Worm (Caenorhabditis elegans): ENCODE measurements around the gene F37A8.5.
A peak's percentile ranks its signal among the peaks of the same experiment; 100 is the strongest.

F37A8.5 gene

ce11 chrIII:4004064-4004580 lies 47.7 kb downstream of the F37A8.5 start, which contains the start of gene tif-1A (continued):
- TF ChIP-seq mdl-1 (tag; optimal IDR thresholded peaks at IDR 0.05) (peak in 1 of 2 experiments; percentile 57), nhr-42 (GFP tag; IDR thresholded peaks at IDR 0.05) (no peak), F44E2.7 (GFP tag; IDR thresholded peaks at IDR 0.05) (no peak), ZK337.2 (GFP tag; IDR thresholded peaks at IDR 0.05) (no peak), nhr-11 (tag; optimal IDR thresholded peaks at IDR 0.05) (no peak), ama-1 (optimal IDR thresholded peaks at IDR 0.05) (no peak), Y75B8A.6 (GFP tag; IDR thresholded peaks at IDR 0.05) (no peak), vab-7 (GFP tag; IDR thresholded peaks at IDR 0.05) (no peak), ceh-62 (tag; optimal IDR thresholded peaks at IDR 0.05) (no peak), unc-130 (GFP tag; optimal IDR thresholded peaks at IDR 0.05) (peak; percentile 11), unc-62 (GFP tag; optimal IDR thresholded peaks at IDR 0.05 in 1 of 2) (no peak), unc-62 (tag; optimal IDR thresholded peaks at IDR 0.05) (no peak), nhr-77 (tag; optimal IDR thresholded peaks at IDR 0.05) (peak; percentile 88), daf-19 (GFP tag; conservative IDR thresholded peaks at IDR 0.05) (no peak), nhr-28 (tag; optimal IDR thresholded peaks at IDR 0.05) (peak; percentile 72), spr-1 (tag; optimal IDR thresholded peaks at IDR 0.05) (peak; percentile 66), cey-2 (tag; optimal IDR thresholded peaks at IDR 0.05; ENCODE audit: borderline replicate concordance, insufficient read depth) (no peak), daf-16 (GFP tag; optimal IDR thresholded peaks at IDR 0.05) (peak; percentile 6 to 54), daf-16 (tag; optimal IDR thresholded peaks at IDR 0.05) (peak; percentile 93), snpc-1.2 (GFP tag; IDR thresholded peaks at IDR 0.05) (no peak), nhr-237 (tag; optimal IDR thresholded peaks at IDR 0.05) (no peak), aly-2 (tag; optimal IDR thresholded peaks at IDR 0.05) (no peak), zip-2 (tag; optimal IDR thresholded peaks at IDR 0.05) (peak; percentile 72), mes-2 (tag; optimal IDR thresholded peaks at IDR 0.05; ENCODE audit: poor library complexity, severe bottlenecking) (peak; percentile 87), lin-1 (GFP tag; IDR thresholded peaks at IDR 0.05) (peak; percentile 79), fkh-10 (GFP tag; optimal IDR thresholded peaks at IDR 0.05) (peak; percentile 26), mdt-29 (GFP tag; IDR thresholded peaks at IDR 0.05) (no peak), egl-43 (GFP tag; IDR thresholded peaks at IDR 0.05) (no peak), pqm-1 (tag; optimal IDR thresholded peaks at IDR 0.05) (peak; percentile 61), duxl-1 (tag; optimal IDR thresholded peaks at IDR 0.05; ENCODE audit: poor library complexity) (peak; percentile 55), madf-5 (GFP tag; IDR thresholded peaks at IDR 0.05) (no peak), nhr-41 (GFP tag; IDR thresholded peaks at IDR 0.05) (no peak), R02D3.7 (tag; optimal IDR thresholded peaks at IDR 0.05) (no peak), rbr-2 (tag; optimal IDR thresholded peaks at IDR 0.05) (peak; percentile 82), nhr-48 (tag; optimal IDR thresholded peaks at IDR 0.05) (peak; percentile 66), hlh-30 (tag; optimal IDR thresholded peaks at IDR 0.05; ENCODE audit: insufficient read depth) (peak; percentile 72), T26A8.4 (GFP tag; IDR thresholded peaks at IDR 0.05) (peak; percentile 69), Y48G9A.11 (GFP tag; IDR thresholded peaks at IDR 0.05) (no peak), nhr-10 (tag; optimal IDR thresholded peaks at IDR 0.05) (no peak), aha-1 (tag) (no peak), hlh-11 (tag; optimal IDR thresholded peaks at IDR 0.05) (peak; percentile 92), php-3 (GFP tag; IDR thresholded peaks at IDR 0.05) (peak; percentile 98), F26F4.8 (GFP tag; conservative IDR thresholded peaks at IDR 0.05) (no peak), zip-11 (GFP tag; IDR thresholded peaks at IDR 0.05) (no peak), fos-1 (tag; optimal IDR thresholded peaks at IDR 0.05) (no peak), daf-8 (GFP tag; IDR thresholded peaks at IDR 0.05) (no peak), nhr-76 (tag; optimal IDR thresholded peaks at IDR 0.05) (no peak), lin-15B (tag; optimal IDR thresholded peaks at IDR 0.05) (no peak), F49E8.2 (tag; optimal IDR thresholded peaks at IDR 0.05; ENCODE audit: borderline replicate concordance) (peak; percentile 15), ces-1 (GFP tag; optimal IDR thresholded peaks at IDR 0.05) (no peak), dmd-9 (GFP tag; IDR thresholded peaks at IDR 0.05) (no peak), set-16 (GFP tag; IDR thresholded peaks at IDR 0.05) (no peak), snpc-4 (tag; optimal IDR thresholded peaks at IDR 0.05) (no peak)
